Worm (Caenorhabditis elegans): ENCODE measurements around the gene F59E12.3.

The F59E12.3 gene

DNA sequence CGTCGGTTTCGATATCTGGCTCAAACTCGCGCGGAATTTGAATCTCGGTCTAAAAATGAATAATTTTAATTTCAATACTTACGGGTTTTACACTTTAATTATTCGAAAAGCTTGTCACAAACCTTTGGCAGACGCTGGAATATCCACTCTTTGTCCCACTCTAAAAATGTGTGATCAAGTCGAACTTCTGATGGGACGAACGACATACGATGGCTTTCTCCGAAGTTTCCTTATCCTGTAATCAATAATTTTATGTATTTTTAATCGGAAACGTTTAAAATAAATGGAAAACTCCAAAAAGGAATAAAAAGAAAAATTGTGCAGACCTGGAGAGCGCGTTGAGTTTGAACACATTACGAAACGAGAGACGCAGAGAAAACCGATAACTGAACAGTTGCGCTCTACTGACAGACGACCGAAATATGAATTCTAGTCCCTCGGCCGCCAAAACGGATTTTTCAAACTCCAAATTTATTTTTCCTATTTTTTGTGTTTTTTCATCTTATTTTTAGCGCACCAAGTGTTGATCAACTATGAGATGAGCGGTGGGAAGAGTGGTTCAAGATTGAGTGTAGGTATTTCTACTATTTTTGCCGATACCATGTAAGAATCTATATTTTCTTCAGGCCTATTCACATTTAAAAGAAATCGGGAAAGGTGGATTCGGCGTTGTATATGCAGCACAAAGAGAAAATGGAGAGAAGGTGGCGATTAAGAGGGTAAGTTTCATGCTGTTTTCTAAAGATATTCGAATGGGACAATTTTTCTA, 11.3 kb downstream of the F59E12.3 start, which contains the start of the genes sam-4, F59E12.17 and zyg-1 (continued):
- no peak for TF ChIP-seq Y22D7AL.16 (tag; optimal IDR thresholded peaks at IDR 0.05)

- no peak for TF ChIP-seq sdc-2 (tag; optimal IDR thresholded peaks at IDR 0.05)
- no peak for TF ChIP-seq odd-2 (tag; optimal IDR thresholded peaks at IDR 0.05)
- TF ChIP-seq ceh-2 (tag; optimal IDR thresholded peaks at IDR 0.05) = no peak
- TF ChIP-seq T23F11.4 (GFP tag; optimal IDR thresholded peaks at IDR 0.05) = no peak
- TF ChIP-seq ztf-16 (tag; optimal IDR thresholded peaks at IDR 0.05) = no peak
- TF ChIP-seq ceh-48 (tag; optimal IDR thresholded peaks at IDR 0.05) = no peak
- no peak for TF ChIP-seq nfya-1 (tag; optimal IDR thresholded peaks at IDR 0.05)
- TF ChIP-seq hlh-13 (GFP tag; optimal IDR thresholded peaks at IDR 0.05) = no peak
- no peak for TF ChIP-seq F13H6.1 (tag; optimal IDR thresholded peaks at IDR 0.05)
- TF ChIP-seq nhr-11 (tag; optimal IDR thresholded peaks at IDR 0.05) = no peak
- TF ChIP-seq lin-11 (tag; optimal IDR thresholded peaks at IDR 0.05) = no peak
- no peak for TF ChIP-seq elt-2 (tag; optimal IDR thresholded peaks at IDR 0.05)
- no peak for TF ChIP-seq ceh-18 (tag; optimal IDR thresholded peaks at IDR 0.05)
- TF ChIP-seq unc-86 (tag; optimal IDR thresholded peaks at IDR 0.05) = no peak
- TF ChIP-seq madf-2 (tag; optimal IDR thresholded peaks at IDR 0.05) = no peak
- TF ChIP-seq hlh-8 (tag; optimal IDR thresholded peaks at IDR 0.05) = no peak
- TF ChIP-seq K02D7.2 (tag; optimal IDR thresholded peaks at IDR 0.05) = no peak
Measured at ce11 chrII:5651426-5651825, 13.3 kb downstream of the F59E12.3 start.

DNA sequence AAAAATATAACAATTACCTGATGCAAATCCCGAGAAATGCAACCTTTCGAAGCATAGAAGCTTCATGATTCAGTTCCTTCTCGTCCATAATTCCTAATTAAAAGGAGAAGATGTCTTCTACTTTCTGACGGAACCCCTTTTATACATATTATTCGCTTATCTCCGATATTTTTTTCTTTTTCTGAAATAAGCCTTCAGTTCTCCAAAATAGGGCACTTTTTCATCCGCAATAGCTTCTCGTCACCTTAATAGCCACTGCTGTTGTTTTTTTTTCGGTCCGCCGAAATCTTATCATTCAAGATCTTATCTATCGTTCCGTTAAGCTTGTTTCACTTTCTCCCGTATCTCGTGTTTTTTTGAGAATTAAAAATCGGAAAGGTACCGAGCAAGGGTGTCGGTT, 14.2 kb downstream of the F59E12.3 start, which contains the start of gene bli-2:
Gene bli-2 (minus strand): TSS at position 101 of the 400 bp plus-strand sequence.
- TF ChIP-seq ztf-16 (tag; optimal IDR thresholded peaks at IDR 0.05) = no peak
- no peak for TF ChIP-seq ref-2 (tag; optimal IDR thresholded peaks at IDR 0.05)
- TF ChIP-seq ceh-22 (tag; optimal IDR thresholded peaks at IDR 0.05) = no peak
- TF ChIP-seq ceh-14 (tag; optimal IDR thresholded peaks at IDR 0.05) = no peak
- TF ChIP-seq sox-2 (GFP tag; IDR thresholded peaks at IDR 0.05) = no peak
- TF ChIP-seq syd-9 (tag; optimal IDR thresholded peaks at IDR 0.05) = no peak
- no peak for TF ChIP-seq ceh-30 (tag; optimal IDR thresholded peaks at IDR 0.05)
- TF ChIP-seq ceh-18 (tag; optimal IDR thresholded peaks at IDR 0.05) = no peak
- TF ChIP-seq nhr-232 (tag; optimal IDR thresholded peaks at IDR 0.05) = no peak
- no peak for TF ChIP-seq ceh-48 (tag; optimal IDR thresholded peaks at IDR 0.05)
- TF ChIP-seq ceh-2 (tag; optimal IDR thresholded peaks at IDR 0.05) = no peak
- TF ChIP-seq pag-3 (tag; optimal IDR thresholded peaks at IDR 0.05; ENCODE audit: borderline replicate concordance) = no peak
- no peak for TF ChIP-seq dve-1 (tag; optimal IDR thresholded peaks at IDR 0.05)
- no peak for TF ChIP-seq unc-42 (tag; optimal IDR thresholded peaks at IDR 0.05)
- TF ChIP-seq hlh-30 (tag; optimal IDR thresholded peaks at IDR 0.05; ENCODE audit: insufficient read depth) = no peak
- no peak for TF ChIP-seq nhr-11 (tag; optimal IDR thresholded peaks at IDR 0.05)
- no peak for TF ChIP-seq rnt-1 (tag; optimal IDR thresholded peaks at IDR 0.05)
- TF ChIP-seq sdc-2 (tag; optimal IDR thresholded peaks at IDR 0.05) = no peak

DNA sequence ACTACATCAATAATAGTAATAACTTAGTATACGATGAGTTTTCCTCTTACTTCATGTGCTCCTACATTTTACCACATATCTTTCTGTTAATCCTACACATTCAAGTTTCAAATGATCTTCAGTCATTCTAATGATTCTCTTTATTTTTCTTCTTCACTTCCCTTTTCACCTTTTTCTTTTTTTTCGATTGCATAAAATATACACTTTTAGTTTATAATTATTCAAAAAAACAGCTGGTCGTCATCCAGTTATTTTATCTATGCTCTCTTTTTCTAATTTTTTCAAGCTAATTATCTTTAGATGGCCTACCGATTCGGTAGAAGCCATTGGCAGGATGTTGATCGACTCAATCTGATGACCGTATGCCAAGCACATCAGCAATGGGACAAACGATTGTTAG, 16.1 kb downstream of the F59E12.3 start, which contains the start of gene F59E12.1:
Gene F59E12.1 (plus strand): TSS at position 301 of the 400 bp plus-strand sequence.
- no peak for TF ChIP-seq zip-5 (tag; optimal IDR thresholded peaks at IDR 0.05)
- no peak for TF ChIP-seq ceh-45 (GFP tag; IDR thresholded peaks at IDR 0.05)
- TF ChIP-seq ceh-34 (tag; optimal IDR thresholded peaks at IDR 0.05) = no peak
- no peak for TF ChIP-seq pha-4 (tag; optimal IDR thresholded peaks at IDR 0.05)
- no peak for TF ChIP-seq nhr-232 (tag; optimal IDR thresholded peaks at IDR 0.05)

- TF ChIP-seq ama-1 (optimal IDR thresholded peaks at IDR 0.05) (no peak), ref-2 (tag; optimal IDR thresholded peaks at IDR 0.05) (no peak), tbx-7 (tag; optimal IDR thresholded peaks at IDR 0.05) (no peak), C38D4.7 (GFP tag; optimal IDR thresholded peaks at IDR 0.05) (no peak), syd-9 (tag; optimal IDR thresholded peaks at IDR 0.05) (no peak), fkh-6 (tag; optimal IDR thresholded peaks at IDR 0.05) (no peak), ceh-6 (GFP tag; optimal IDR thresholded peaks at IDR 0.05) (no peak), hlh-8 (tag; optimal IDR thresholded peaks at IDR 0.05) (no peak), dve-1 (tag; optimal IDR thresholded peaks at IDR 0.05) (no peak), unc-55 (GFP tag; optimal IDR thresholded peaks at IDR 0.05) (no peak), elt-4 (tag; optimal IDR thresholded peaks at IDR 0.05) (no peak), sdc-2 (tag; optimal IDR thresholded peaks at IDR 0.05) (no peak)
Measured at ce11 chrII:5659675-5660074, 21.5 kb downstream of the F59E12.3 start, which contains the start of gene fut-3. Gene fut-3 (minus strand): TSS chrII:5659775.

Measured in whole organism, late embryonic.